Worm (Caenorhabditis elegans) whole organism, early embryonic: ENCODE data around the gene Y40C7B.4.

Experiments
- F13C5.2 ChIP-seq: sonication (generic microtip); optimal IDR thresholded peaks from 2 replicates; lab custom pipeline; 2017; ENCODE audit warnings: mild to moderate bottlenecking, missing genetic modification characterization, inconsistent platforms, missing compliant biosample characterization
- aly-1 ChIP-seq: sonication (generic microtip); optimal IDR thresholded peaks from 2 replicates; lab custom pipeline; 2016; ENCODE audit warnings: missing genetic modification characterization, missing compliant biosample characterization
- ama-1 ChIP-seq: fragments of 150-350 bp; optimal IDR thresholded peaks from 2 replicates; lab custom pipeline; 2014
- ceh-13 ChIP-seq: fragments of 200-800 bp; sonication (Bioruptor generic); optimal IDR thresholded peaks from 2 replicates; lab custom pipeline; 2018; ENCODE audit warnings: mild to moderate bottlenecking, missing genetic modification characterization, missing compliant biosample characterization
- flt-1 ChIP-seq: fragments of 200-800 bp; sonication (Bioruptor generic); IDR thresholded peaks from 2 replicates; pipeline ENCODE4 v1.3.6; 2022; ENCODE audit warnings: missing genetic modification characterization, missing compliant biosample characterization
- hmbx-1 ChIP-seq: sonication (generic microtip); optimal IDR thresholded peaks from 2 replicates; lab custom pipeline; 2016; ENCODE audit warnings: mild to moderate bottlenecking, missing genetic modification characterization, missing compliant biosample characterization
- hmg-4 ChIP-seq: fragments of 200-800 bp; sonication (Bioruptor generic); optimal IDR thresholded peaks from 2 replicates; lab custom pipeline; 2018; ENCODE audit warnings: mild to moderate bottlenecking, missing genetic modification characterization, missing compliant biosample characterization
- hnd-1 ChIP-seq: sonication (generic microtip); optimal IDR thresholded peaks from 2 replicates; lab custom pipeline; 2016; ENCODE audit warnings: missing genetic modification characterization, missing compliant biosample characterization
- pes-1 ChIP-seq: fragments of 200-800 bp; sonication (Bioruptor generic); IDR thresholded peaks from 2 replicates; pipeline ENCODE4 v1.3.6; 2022; ENCODE audit warnings: missing genetic modification reagents, missing genetic modification characterization, missing compliant biosample characterization
- scrt-1 ChIP-seq: fragments of 200-800 bp; sonication (Bioruptor generic); IDR thresholded peaks from 2 replicates; pipeline ENCODE4 v1.3.6; 2022; ENCODE audit warnings: missing genetic modification characterization, missing compliant biosample characterization
- sea-1 ChIP-seq: fragments of 200-800 bp; sonication (Bioruptor generic); conservative IDR thresholded peaks from 2 replicates; pipeline ENCODE4 v1.3.6; 2022; ENCODE audit warnings: missing genetic modification characterization, missing compliant biosample characterization
- tbx-37 ChIP-seq: fragments of 200-800 bp; sonication (Bioruptor generic); conservative IDR thresholded peaks from 2 replicates; pipeline ENCODE4 v1.3.6; 2022; ENCODE audit warnings: missing genetic modification reagents, missing genetic modification characterization, missing compliant biosample characterization
- tra-4 ChIP-seq: sonication (generic microtip); optimal IDR thresholded peaks from 2 replicates; lab custom pipeline; 2017; ENCODE audit warnings: missing genetic modification characterization, missing compliant biosample characterization

- TF ChIP-seq ama-1 = no peak
- TF ChIP-seq tra-4 = no peak
- no peak for TF ChIP-seq ceh-13 (GFP tag; lab: Kevin White, UChicago)
- TF ChIP-seq tbx-37 (GFP tag; lab: Robert Waterston, UW) = no peak
- no peak for TF ChIP-seq flt-1
- no peak for TF ChIP-seq pes-1 (GFP tag; lab: Robert Waterston, UW)
- TF ChIP-seq F13C5.2 (tag; lab: Kevin White, UChicago) = no peak
- no peak for TF ChIP-seq hnd-1 (tag; lab: Kevin White, UChicago)
- TF ChIP-seq hmg-4 = no peak
- TF ChIP-seq sea-1 (GFP tag; lab: Robert Waterston, UW) = no peak
- TF ChIP-seq hmbx-1 = no peak
- no peak for TF ChIP-seq scrt-1 (GFP tag; lab: Robert Waterston, UW)
- TF ChIP-seq aly-1 (tag; lab: Kevin White, UChicago) = no peak
Observed at ce11 chrX:17294728-17295127, 38.1 kb upstream of the Y40C7B.4 start, which contains the start of gene C33E10.8.
